Fruit fly (Drosophila melanogaster) whole organism, embryonic: Measurements from ENCODE around the gene asf1.

Experiments used
- CG10321 ChIP-seq: fragments of 200-800 bp; sonication (Bioruptor generic); IDR thresholded peaks from 2 replicates; pipeline ENCODE4 v1.3.6; 2022; ENCODE audit warnings: missing biosample characterization, missing genetic modification characterization
- CG10543 ChIP-seq: fragments of 200-800 bp; sonication (Bioruptor generic); optimal IDR thresholded peaks from 3 replicates; lab custom pipeline; 2017; ENCODE audit warnings: missing biosample characterization, mild to moderate bottlenecking, missing genetic modification characterization, moderate library complexity
- CG10959 ChIP-seq: fragments of 200-800 bp; sonication (Bioruptor generic); IDR thresholded peaks from 2 replicates; pipeline ENCODE4 v1.3.6; 2022; ENCODE audit warnings: missing biosample characterization, missing genetic modification characterization
- CG13287 ChIP-seq: fragments of 200-800 bp; sonication (Bioruptor generic); IDR thresholded peaks from 2 replicates; pipeline ENCODE4 v1.3.6; 2022; ENCODE audit warnings: missing biosample characterization, missing genetic modification characterization; ENCODE audit not compliant: partially characterized antibody
- CG13624 ChIP-seq: fragments of 200-800 bp; sonication (Bioruptor generic); optimal IDR thresholded peaks from 2 replicates; lab custom pipeline; 2016; ENCODE audit warnings: missing biosample characterization, missing genetic modification characterization
- CG15601 ChIP-seq: fragments of 200-800 bp; sonication (Bioruptor generic); optimal IDR thresholded peaks from 3 replicates; lab custom pipeline; 2019; ENCODE audit warnings: missing biosample characterization, mild to moderate bottlenecking, missing genetic modification characterization, moderate library complexity
- CG18619 ChIP-seq: fragments of 200-800 bp; sonication (Bioruptor generic); optimal IDR thresholded peaks from 3 replicates; lab custom pipeline; 2017; ENCODE audit warnings: missing biosample characterization, mild to moderate bottlenecking, missing genetic modification characterization
- CG18764 ChIP-seq: fragments of 200-800 bp; sonication (Bioruptor generic); optimal IDR thresholded peaks from 3 replicates; lab custom pipeline; 2016; ENCODE audit warnings: missing biosample characterization, missing genetic modification characterization
- CG32767 ChIP-seq: fragments of 200-800 bp; sonication (Bioruptor generic); IDR thresholded peaks from 2 replicates; pipeline ENCODE4 v1.3.6; 2022; ENCODE audit warnings: missing biosample characterization, missing genetic modification characterization
- CG3847 ChIP-seq: fragments of 200-800 bp; sonication (Bioruptor generic); IDR thresholded peaks from 2 replicates; pipeline ENCODE4 v1.3.6; 2022; ENCODE audit warnings: missing biosample characterization, missing genetic modification characterization
- CG3995 ChIP-seq: fragments of 200-800 bp; sonication (Bioruptor generic); optimal IDR thresholded peaks from 3 replicates; lab custom pipeline; 2016; ENCODE audit warnings: missing biosample characterization, missing genetic modification characterization
- CG5180 ChIP-seq: fragments of 200-800 bp; sonication (Bioruptor generic); optimal IDR thresholded peaks from 3 replicates; lab custom pipeline; 2017; ENCODE audit warnings: missing biosample characterization, missing genetic modification characterization, mild to moderate bottlenecking, moderate library complexity, missing genetic modification reagents
- CG6272 ChIP-seq: fragments of 200-800 bp; sonication (Bioruptor generic); IDR thresholded peaks from 2 replicates; pipeline ENCODE4 v1.3.6; 2022; ENCODE audit warnings: missing biosample characterization, missing genetic modification characterization
- CG7556 ChIP-seq: fragments of 200-800 bp; sonication (Bioruptor generic); optimal IDR thresholded peaks from 2 replicates; lab custom pipeline; 2017; ENCODE audit warnings: missing biosample characterization, mild to moderate bottlenecking, missing genetic modification characterization
- CG7786 ChIP-seq: fragments of 200-800 bp; sonication (Bioruptor generic); optimal IDR thresholded peaks from 2 replicates; lab custom pipeline; 2016; ENCODE audit warnings: missing biosample characterization, missing genetic modification characterization
- CG8089 ChIP-seq: fragments of 200-800 bp; sonication (Bioruptor generic); optimal IDR thresholded peaks from 3 replicates; lab custom pipeline; 2016; ENCODE audit warnings: missing biosample characterization, missing genetic modification characterization
- Dad ChIP-seq: fragments of 200-800 bp; sonication (Bioruptor generic); optimal IDR thresholded peaks from 3 replicates; lab custom pipeline; 2016; ENCODE audit warnings: missing biosample characterization, missing genetic modification characterization
- Fer3 ChIP-seq: fragments of 200-800 bp; sonication (Bioruptor generic); optimal IDR thresholded peaks from 2 replicates; lab custom pipeline; 2018; ENCODE audit warnings: missing biosample characterization, mild to moderate bottlenecking, missing genetic modification characterization, moderate library complexity
- HHEX ChIP-seq: fragments of 200-800 bp; sonication (Bioruptor generic); optimal IDR thresholded peaks from 3 replicates; lab custom pipeline; 2017; ENCODE audit warnings: missing biosample characterization, mild to moderate bottlenecking, missing genetic modification characterization, missing genetic modification reagents
- Hmr ChIP-seq: fragments of 200-800 bp; sonication (Bioruptor generic); optimal IDR thresholded peaks from 3 replicates; lab custom pipeline; 2017; ENCODE audit warnings: mild to moderate bottlenecking, missing biosample characterization, missing genetic modification reagents, missing genetic modification characterization
- Hr51 ChIP-seq, 2 experiments: fragments of 200-800 bp; sonication (Bioruptor generic); optimal IDR thresholded peaks; 2 replicates in 1 of 2; 3 replicates in 1 of 2; lab custom pipeline; 2016 to 2018; ENCODE audit warnings: missing biosample characterization in 2 of 2, missing genetic modification characterization in 2 of 2, mild to moderate bottlenecking in 1 of 2, moderate library complexity in 1 of 2
- Hsf ChIP-seq: fragments of 200-800 bp; sonication (Bioruptor generic); optimal IDR thresholded peaks from 3 replicates; lab custom pipeline; 2016; ENCODE audit warnings: missing biosample characterization, missing genetic modification characterization
- NFAT ChIP-seq: fragments of 200-800 bp; sonication (Bioruptor generic); IDR thresholded peaks from 2 replicates; pipeline ENCODE4 v1.3.6; 2022; ENCODE audit warnings: missing biosample characterization, missing genetic modification characterization
- Neu2 ChIP-seq: fragments of 200-800 bp; sonication (Bioruptor generic); optimal IDR thresholded peaks from 3 replicates; lab custom pipeline; 2016; ENCODE audit warnings: missing biosample characterization, missing genetic modification characterization, borderline replicate concordance
- Opbp ChIP-seq: fragments of 200-800 bp; sonication (Bioruptor generic); IDR thresholded peaks from 3 replicates; pipeline ENCODE4 v1.3.6; 2022; ENCODE audit warnings: missing biosample characterization, missing genetic modification characterization; ENCODE audit not compliant: partially characterized antibody
- Scr ChIP-seq: fragments of 200-800 bp; sonication (Bioruptor generic); IDR thresholded peaks from 2 replicates; pipeline ENCODE4 v1.3.6; 2022; ENCODE audit warnings: missing biosample characterization, missing genetic modification characterization; ENCODE audit not compliant: partially characterized antibody
- amos ChIP-seq: fragments of 200-800 bp; sonication (Bioruptor generic); IDR thresholded peaks from 2 replicates; pipeline ENCODE4 v1.3.6; 2022; ENCODE audit warnings: missing biosample characterization, missing genetic modification characterization; ENCODE audit not compliant: partially characterized antibody
- ato ChIP-seq: fragments of 200-800 bp; sonication (Bioruptor generic); IDR thresholded peaks from 2 replicates; pipeline ENCODE4 v1.3.6; 2022; ENCODE audit warnings: missing biosample characterization, missing genetic modification characterization; ENCODE audit not compliant: partially characterized antibody
- az2 ChIP-seq: fragments of 200-800 bp; sonication (Bioruptor generic); optimal IDR thresholded peaks from 3 replicates; lab custom pipeline; 2016; ENCODE audit warnings: missing biosample characterization, missing genetic modification characterization
- bigmax ChIP-seq: fragments of 200-800 bp; sonication (Bioruptor generic); optimal IDR thresholded peaks from 2 replicates; lab custom pipeline; 2018; ENCODE audit warnings: missing biosample characterization, mild to moderate bottlenecking, missing genetic modification characterization
- bsh ChIP-seq, 2 experiments: fragments of 200-800 bp; sonication (Bioruptor generic); optimal IDR thresholded peaks; 2 replicates each; lab custom pipeline; 2017 to 2018; ENCODE audit warnings: mild to moderate bottlenecking in 2 of 2, missing biosample characterization in 2 of 2, missing genetic modification characterization in 2 of 2, moderate library complexity in 1 of 2
- dan ChIP-seq: fragments of 200-800 bp; sonication (Bioruptor generic); IDR thresholded peaks from 2 replicates; pipeline ENCODE4 v1.3.6; 2022; ENCODE audit warnings: missing biosample characterization, missing genetic modification characterization
- fd3F ChIP-seq: fragments of 200-800 bp; sonication (Bioruptor generic); optimal IDR thresholded peaks from 2 replicates; lab custom pipeline; 2018; ENCODE audit warnings: missing biosample characterization, mild to moderate bottlenecking, missing genetic modification characterization, moderate library complexity
- ftz-f1 ChIP-seq: fragments of 200-800 bp; sonication (Bioruptor generic); optimal IDR thresholded peaks from 2 replicates; lab custom pipeline; 2016; ENCODE audit warnings: missing biosample characterization, missing genetic modification characterization
- her ChIP-seq: fragments of 200-800 bp; sonication (Bioruptor generic); optimal IDR thresholded peaks from 2 replicates; lab custom pipeline; 2016; ENCODE audit warnings: missing biosample characterization, missing genetic modification characterization
- hth ChIP-seq: fragments of >200 bp; optimal IDR thresholded peaks from 2 replicates; lab custom pipeline; 2017; ENCODE audit warnings: inconsistent platforms
- ind ChIP-seq: fragments of 200-800 bp; sonication (Bioruptor generic); optimal IDR thresholded peaks from 3 replicates; lab custom pipeline; 2016; ENCODE audit warnings: missing biosample characterization, missing genetic modification characterization
- jing ChIP-seq: fragments of 200-800 bp; sonication (Bioruptor generic); optimal IDR thresholded peaks from 2 replicates; lab custom pipeline; 2018; ENCODE audit warnings: missing biosample characterization, mild to moderate bottlenecking, missing genetic modification characterization
- knrl ChIP-seq: fragments of 200-800 bp; sonication (Bioruptor generic); IDR thresholded peaks from 3 replicates; pipeline ENCODE4 v1.3.6; 2022; ENCODE audit warnings: missing biosample characterization, missing genetic modification characterization; ENCODE audit not compliant: partially characterized antibody
- luna ChIP-seq: fragments of 200-800 bp; sonication (Bioruptor generic); optimal IDR thresholded peaks from 2 replicates; lab custom pipeline; 2016; ENCODE audit warnings: missing biosample characterization, missing genetic modification characterization
- mam ChIP-seq: fragments of 200-800 bp; sonication (Bioruptor generic); optimal IDR thresholded peaks from 3 replicates; lab custom pipeline; 2016; ENCODE audit warnings: missing biosample characterization, missing genetic modification characterization
- otp ChIP-seq: fragments of 200-800 bp; sonication (Bioruptor generic); IDR thresholded peaks from 3 replicates; pipeline ENCODE4, ENCODE4 v1.3.6; 2022; ENCODE audit warnings: missing biosample characterization, missing genetic modification characterization
- pnt ChIP-seq: fragments of 200-800 bp; sonication (Bioruptor generic); optimal IDR thresholded peaks from 3 replicates; lab custom pipeline; 2016; ENCODE audit warnings: missing biosample characterization, missing genetic modification characterization
- rib ChIP-seq: fragments of 200-800 bp; sonication (Bioruptor generic); IDR thresholded peaks from 2 replicates; pipeline ENCODE4 v1.3.6; 2022; ENCODE audit warnings: missing biosample characterization, missing genetic modification characterization
- sc ChIP-seq, 3 experiments: fragments of >200 bp in 2 of 3; fragments of 200-800 bp in 1 of 3; sonication (Bioruptor generic) in 1 of 3; optimal IDR thresholded peaks; 2 replicates in 2 of 3; 3 replicates in 1 of 3; lab custom pipeline; 2017; ENCODE audit warnings: mild to moderate bottlenecking in 1 of 3, missing biosample characterization in 1 of 3, missing genetic modification characterization in 1 of 3, missing genetic modification reagents in 1 of 3
- slbo ChIP-seq: fragments of 200-800 bp; sonication (Bioruptor generic); IDR thresholded peaks from 2 replicates; pipeline ENCODE4 v1.3.6; 2022; ENCODE audit warnings: missing biosample characterization, missing genetic modification characterization
- slp2 ChIP-seq: fragments of 200-800 bp; sonication (Bioruptor generic); optimal IDR thresholded peaks from 2 replicates; lab custom pipeline; 2016; ENCODE audit warnings: missing biosample characterization, missing genetic modification characterization
- zfh2 ChIP-seq: fragments of 200-800 bp; sonication (Bioruptor generic); optimal IDR thresholded peaks from 2 replicates; lab custom pipeline; 2016; ENCODE audit warnings: missing biosample characterization, missing genetic modification characterization

asf1 gene

DNA sequence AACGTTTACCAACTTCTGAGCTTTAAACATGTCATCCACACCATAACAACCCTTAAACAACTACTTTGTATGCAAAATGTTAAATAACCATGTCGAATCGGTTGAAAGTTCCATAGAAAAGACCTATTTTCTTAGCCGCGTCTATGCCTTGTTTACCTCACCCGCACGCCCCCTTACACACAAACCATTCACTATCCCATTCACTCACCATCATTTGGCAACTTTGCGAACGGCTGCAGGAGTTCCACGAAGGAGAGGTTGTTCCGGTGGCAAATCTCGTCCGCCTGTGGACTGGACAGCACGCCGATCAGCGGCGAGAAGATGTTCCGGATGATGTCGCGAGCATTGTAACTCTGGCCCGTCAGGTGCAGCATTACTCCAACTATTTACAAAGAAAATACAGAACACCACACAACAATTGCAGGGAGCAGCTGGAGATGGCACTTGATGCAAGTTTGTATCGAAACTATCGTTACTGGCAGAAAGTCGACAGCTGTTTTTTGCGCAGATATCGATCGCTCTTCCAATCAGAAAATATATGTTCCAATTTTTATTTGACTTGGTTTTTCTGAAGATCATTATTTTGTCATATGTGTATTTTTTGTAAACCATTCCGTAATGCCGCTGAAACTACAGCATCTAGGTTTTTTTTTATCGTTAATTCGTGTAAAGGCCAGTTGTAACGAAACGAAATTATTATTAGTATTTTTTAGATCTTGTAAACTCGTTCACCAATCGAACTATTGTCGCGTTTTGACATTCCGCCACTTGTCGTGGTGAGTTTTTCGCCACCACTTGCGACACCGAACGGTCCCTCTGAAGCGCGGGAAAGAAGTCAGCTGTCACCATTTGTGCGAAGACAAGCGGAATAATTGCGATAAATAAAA lies at the start of gene asf1 (continued):
- TF ChIP-seq luna (GFP tag; lab: Kevin White, UChicago) = no peak
- no peak for TF ChIP-seq ftz-f1 (GFP tag; lab: Kevin White, UChicago)
- no peak for TF ChIP-seq bigmax (GFP tag; lab: Kevin White, UChicago)
- TF ChIP-seq mam = peak; percentile 29
- TF ChIP-seq slp2 (GFP tag; lab: Kevin White, UChicago) = no peak
- peak; percentile 11 for TF ChIP-seq CG15601 (tag; lab: Kevin White, UChicago)
- peak; percentile 86 for TF ChIP-seq Scr (GFP tag; lab: Robert Waterston, UW)
- peak; percentile 36 for TF ChIP-seq CG3995 (GFP tag; lab: Kevin White, UChicago)
- no peak for TF ChIP-seq jing (GFP tag; lab: Kevin White, UChicago)
- TF ChIP-seq CG18619 = no peak
- TF ChIP-seq CG32767 (GFP tag; lab: Robert Waterston, UW) = no peak
- TF ChIP-seq CG3847 = no peak; the same call in 1 of the 2 replicates
- TF ChIP-seq dan (GFP tag; lab: Robert Waterston, UW) = no peak
- no peak for TF ChIP-seq CG10543 (GFP tag; lab: Kevin White, UChicago)
- no peak for TF ChIP-seq otp (GFP tag; lab: Robert Waterston, UW)
- TF ChIP-seq hth (lab: Kevin White, UChicago) = no peak
- TF ChIP-seq Neu2 = no peak
- TF ChIP-seq zfh2 (GFP tag; lab: Kevin White, UChicago) = peak; percentile 43
- peak in 1 of 2 experiments; percentile 3 for TF ChIP-seq Hr51 (GFP tag; optimal IDR thresholded peaks at IDR 0.05; lab: Kevin White, UChicago)
- no peak for TF ChIP-seq fd3F (GFP tag; lab: Kevin White, UChicago)
- peak; percentile 9 for TF ChIP-seq ind
- TF ChIP-seq bsh (GFP tag; optimal IDR thresholded peaks at IDR 0.05; lab: Kevin White, UChicago) = no peak
- no peak for TF ChIP-seq Fer3 (tag; lab: Kevin White, UChicago)
- no peak for TF ChIP-seq pnt
- TF ChIP-seq Opbp (GFP tag; lab: Robert Waterston, UW) = peak; percentile 57; the same call in 2 of the 3 replicates
- TF ChIP-seq CG5180 (GFP tag; lab: Kevin White, UChicago) = no peak
- TF ChIP-seq rib (GFP tag; lab: Robert Waterston, UW) = peak; percentile 58; the same call in 1 of the 2 replicates
- no peak for TF ChIP-seq CG10321 (GFP tag; lab: Robert Waterston, UW)
- no peak for TF ChIP-seq CG10959 (GFP tag; lab: Robert Waterston, UW)
- TF ChIP-seq CG7786 (GFP tag; lab: Kevin White, UChicago) = peak; percentile 17
- TF ChIP-seq CG7556 (GFP tag; lab: Kevin White, UChicago) = peak; percentile 15
- no peak for TF ChIP-seq NFAT
- no peak for TF ChIP-seq sc (optimal IDR thresholded peaks at IDR 0.05; lab: Kevin White, UChicago)
- no peak for TF ChIP-seq sc (GFP tag; optimal IDR thresholded peaks at IDR 0.05; lab: Kevin White, UChicago)
- TF ChIP-seq ato (GFP tag; lab: Robert Waterston, UW) = peak; percentile 45; the same call in 1 of the 2 replicates
- peak; percentile 51 for TF ChIP-seq Hmr
- TF ChIP-seq az2 = peak; percentile 18
- peak; percentile 43; the same call in 1 of the 2 replicates for TF ChIP-seq slbo
- peak; percentile 15 for TF ChIP-seq CG13624 (GFP tag; lab: Kevin White, UChicago)
- peak; percentile 82 for TF ChIP-seq CG13287
- peak; percentile 10 for TF ChIP-seq her (GFP tag; lab: Kevin White, UChicago)
- peak; percentile 9 for TF ChIP-seq CG8089
- no peak for TF ChIP-seq CG6272
- no peak for TF ChIP-seq HHEX (GFP tag; lab: Kevin White, UChicago)
- peak; percentile 74 for TF ChIP-seq amos (GFP tag; lab: Robert Waterston, UW)
- peak; percentile 76 for TF ChIP-seq knrl
- TF ChIP-seq Dad (GFP tag; lab: Kevin White, UChicago) = no peak
- TF ChIP-seq CG18764 (GFP tag; lab: Kevin White, UChicago) = no peak
- peak; percentile 39 for TF ChIP-seq Hsf (GFP tag; lab: Kevin White, UChicago)
